Fruit fly (Drosophila melanogaster): ENCODE results near the gene CG6843.

CG6843 gene

dm6 chr3L:18914100-18914683 lies 12.8 kb downstream of the CG6843 start, which contains the start of gene COX6AL2:
TSS of gene COX6AL2 (minus strand) at chr3L:18914150.
- TF ChIP-seq lola (GFP tag; optimal IDR thresholded peaks at IDR 0.05) (no peak), psq (GFP tag; optimal IDR thresholded peaks at IDR 0.05) (no peak), dl (GFP tag; optimal IDR thresholded peaks at IDR 0.05; ENCODE audit: insufficient read depth in 1 of 2, partially characterized antibody in 2 of 2) (no peak), CrebA (GFP tag; optimal IDR thresholded peaks at IDR 0.05; ENCODE audit: borderline replicate concordance) (no peak), Hr78 (GFP tag; optimal IDR thresholded peaks at IDR 0.05) (no peak), Dif (GFP tag; optimal IDR thresholded peaks at IDR 0.05; ENCODE audit: partially characterized antibody) (no peak), Vsx2 (GFP tag; optimal IDR thresholded peaks at IDR 0.05; ENCODE audit: partially characterized antibody) (no peak), Sp1 (GFP tag; optimal IDR thresholded peaks at IDR 0.05) (no peak)

- no peak for TF ChIP-seq Rel (GFP tag; optimal IDR thresholded peaks at IDR 0.05)
- no peak for TF ChIP-seq Rel (tag; optimal IDR thresholded peaks at IDR 0.05)
- TF ChIP-seq Sp1 (GFP tag; optimal IDR thresholded peaks at IDR 0.05), result no peak
- no peak for TF ChIP-seq N (GFP tag; optimal IDR thresholded peaks at IDR 0.05)
- TF ChIP-seq jim (GFP tag; optimal IDR thresholded peaks at IDR 0.05), result no peak
- TF ChIP-seq foxo (GFP tag; optimal IDR thresholded peaks at IDR 0.05), result no peak
- TF ChIP-seq br (GFP tag; optimal IDR thresholded peaks at IDR 0.05), result no peak
- no peak for TF ChIP-seq Hr78 (GFP tag; optimal IDR thresholded peaks at IDR 0.05)
- TF ChIP-seq ey (GFP tag; optimal IDR thresholded peaks at IDR 0.05), result no peak
- no peak for TF ChIP-seq usp (GFP tag; optimal IDR thresholded peaks at IDR 0.05)
- no peak for TF ChIP-seq sage (GFP tag; optimal IDR thresholded peaks at IDR 0.05)
- TF ChIP-seq Hr83 (GFP tag; optimal IDR thresholded peaks at IDR 0.05; ENCODE audit: poor library complexity, severe bottlenecking), result no peak
- no peak for TF ChIP-seq Abd-B (GFP tag; optimal IDR thresholded peaks at IDR 0.05)
- TF ChIP-seq woc (GFP tag; optimal IDR thresholded peaks at IDR 0.05), result no peak
- no peak for TF ChIP-seq Vsx2 (GFP tag; optimal IDR thresholded peaks at IDR 0.05; ENCODE audit: partially characterized antibody)
These were observed 15.1 kb downstream of the CG6843 start for dm6 chr3L:18916466-18916865.

dm6 chr3L:18917281-18917680 lies 15.9 kb downstream of the CG6843 start, which contains the start of gene CG6839:
TSS of gene CG6839 (plus strand) at chr3L:18917581.
- TF ChIP-seq GATAd (GFP tag; optimal IDR thresholded peaks at IDR 0.05), result no peak
- TF ChIP-seq Dfd (GFP tag; optimal IDR thresholded peaks at IDR 0.05), result no peak
- TF ChIP-seq CG9705 (GFP tag; optimal IDR thresholded peaks at IDR 0.05), result no peak
- TF ChIP-seq Hr83 (GFP tag; optimal IDR thresholded peaks at IDR 0.05; ENCODE audit: poor library complexity, severe bottlenecking), result no peak
- no peak for TF ChIP-seq dsf (GFP tag; optimal IDR thresholded peaks at IDR 0.05; ENCODE audit: borderline replicate concordance)
- no peak for TF ChIP-seq Vsx2 (GFP tag; optimal IDR thresholded peaks at IDR 0.05; ENCODE audit: partially characterized antibody)
- TF ChIP-seq sv (GFP tag; optimal IDR thresholded peaks at IDR 0.05), result no peak
- TF ChIP-seq dmrt93B (GFP tag; optimal IDR thresholded peaks at IDR 0.05), result no peak
- no peak for TF ChIP-seq sage (GFP tag; optimal IDR thresholded peaks at IDR 0.05)
- TF ChIP-seq Dif (GFP tag; optimal IDR thresholded peaks at IDR 0.05; ENCODE audit: partially characterized antibody), result no peak
- no peak for TF ChIP-seq Jra (GFP tag; optimal IDR thresholded peaks at IDR 0.05)
- no peak for TF ChIP-seq fru (GFP tag; optimal IDR thresholded peaks at IDR 0.05)
- no peak for TF ChIP-seq Abd-B (GFP tag; optimal IDR thresholded peaks at IDR 0.05)
- no peak for TF ChIP-seq Myc (optimal IDR thresholded peaks at IDR 0.05)

dm6 chr3L:18920219-18920618 lies 18.8 kb downstream of the CG6843 start, which contains the start of gene CG18223:
TSS of gene CG18223 (minus strand) at chr3L:18920319.
- TF ChIP-seq pan (optimal IDR thresholded peaks at IDR 0.05), result no peak
- no peak for TF ChIP-seq brk (GFP tag; optimal IDR thresholded peaks at IDR 0.05)
- TF ChIP-seq CG9705 (GFP tag; optimal IDR thresholded peaks at IDR 0.05), result no peak
- no peak for TF ChIP-seq Vsx2 (GFP tag; optimal IDR thresholded peaks at IDR 0.05; ENCODE audit: partially characterized antibody)
- no peak for TF ChIP-seq woc (GFP tag; optimal IDR thresholded peaks at IDR 0.05)
- no peak for TF ChIP-seq HLH106 (tag; optimal IDR thresholded peaks at IDR 0.05)
- no peak for TF ChIP-seq Dif (GFP tag; optimal IDR thresholded peaks at IDR 0.05; ENCODE audit: partially characterized antibody)
- TF ChIP-seq Rel (GFP tag; optimal IDR thresholded peaks at IDR 0.05), result no peak
- no peak for TF ChIP-seq Rel (tag; optimal IDR thresholded peaks at IDR 0.05)
- TF ChIP-seq tai (GFP tag; optimal IDR thresholded peaks at IDR 0.05), result no peak
- no peak for TF ChIP-seq foxo (GFP tag; optimal IDR thresholded peaks at IDR 0.05)
- no peak for TF ChIP-seq dmrt93B (GFP tag; optimal IDR thresholded peaks at IDR 0.05)
- no peak for TF ChIP-seq Hnf4 (GFP tag; optimal IDR thresholded peaks at IDR 0.05)
- no peak for TF ChIP-seq Abd-B (GFP tag; optimal IDR thresholded peaks at IDR 0.05)

Data from whole organism, wandering third instar larva.